Worm (Caenorhabditis elegans): ENCODE results near the gene drn-1.

DNA sequence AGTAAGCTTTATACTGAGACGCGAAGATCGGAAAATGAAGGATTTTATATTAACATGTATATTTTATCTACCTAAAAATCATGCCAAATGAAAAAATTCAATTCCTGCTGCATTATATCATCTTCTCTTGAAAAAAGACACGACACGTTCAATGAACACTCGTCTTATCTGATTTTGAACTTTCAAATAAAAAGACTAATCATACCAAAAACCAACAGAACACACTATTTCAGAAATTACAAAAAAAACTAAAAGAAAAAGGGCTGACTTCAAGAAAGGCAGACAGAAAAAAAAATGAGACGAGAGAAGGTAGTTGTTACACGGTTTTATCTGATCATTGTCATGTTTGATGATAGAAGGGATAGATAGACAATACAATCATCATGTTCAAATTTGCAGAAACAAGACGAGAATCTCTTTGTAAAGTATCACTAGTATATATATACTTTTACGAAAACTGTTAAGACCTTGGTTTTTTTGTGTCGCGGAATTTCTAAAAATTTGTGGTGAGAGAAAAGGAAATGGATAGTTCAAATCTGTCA is 11.2 kb upstream of the drn-1 start:
- TF ChIP-seq fos-1 (tag; optimal IDR thresholded peaks at IDR 0.05) (no peak), unc-62 (GFP tag; optimal IDR thresholded peaks at IDR 0.05) (no peak), mab-9 (GFP tag; IDR thresholded peaks at IDR 0.05) (no peak), ama-1 (optimal IDR thresholded peaks at IDR 0.05) (no peak), sptf-1 (tag; optimal IDR thresholded peaks at IDR 0.05) (no peak), nhr-28 (tag; optimal IDR thresholded peaks at IDR 0.05) (no peak), C16A3.4 (tag; optimal IDR thresholded peaks at IDR 0.05) (no peak), jun-1 (tag; optimal IDR thresholded peaks at IDR 0.05) (no peak), tbx-2 (tag; optimal IDR thresholded peaks at IDR 0.05) (no peak), lin-39 (tag; optimal IDR thresholded peaks at IDR 0.05) (no peak), elt-3 (tag; optimal IDR thresholded peaks at IDR 0.05) (peak in 1 of 6 experiments; percentile 8), mdl-1 (tag; optimal IDR thresholded peaks at IDR 0.05) (no peak), sup-37 (GFP tag; optimal IDR thresholded peaks at IDR 0.05) (no peak)

All from whole organism, L1 larva.